Fruit fly (Drosophila melanogaster) whole organism, prepupa: ENCODE data around the gene CG14237.
A peak's percentile ranks its signal among the peaks of the same experiment; 100 is the strongest.

Experiments used
- Blimp-1 ChIP-seq: fragments of 200-800 bp; sonication (Bioruptor generic); optimal IDR thresholded peaks from 3 replicates; lab custom pipeline; 2017; ENCODE audit warnings: missing biosample characterization, missing genetic modification characterization, mild to moderate bottlenecking, moderate library complexity, missing genetic modification reagents
- CG10631 ChIP-seq: fragments of 200-800 bp; sonication (Bioruptor generic); optimal IDR thresholded peaks from 2 replicates; lab custom pipeline; 2016; ENCODE audit warnings: missing biosample characterization, missing genetic modification characterization
- CG11294 ChIP-seq: fragments of 200-800 bp; sonication (Bioruptor generic); IDR thresholded peaks from 2 replicates; pipeline ENCODE4 v1.3.6; 2022; ENCODE audit warnings: missing biosample characterization, missing genetic modification characterization
- CG11762 ChIP-seq: fragments of 200-800 bp; sonication (Bioruptor generic); optimal IDR thresholded peaks from 3 replicates; lab custom pipeline; 2016; ENCODE audit warnings: missing biosample characterization, missing genetic modification characterization; ENCODE audit not compliant: insufficient read depth
- CG11902 ChIP-seq: fragments of 200-800 bp; sonication (Bioruptor generic); optimal IDR thresholded peaks from 3 replicates; lab custom pipeline; 2016; ENCODE audit warnings: missing biosample characterization, missing genetic modification characterization
- CG1621 ChIP-seq: fragments of 200-800 bp; sonication (Bioruptor generic); optimal IDR thresholded peaks from 3 replicates; lab custom pipeline; 2018; ENCODE audit warnings: missing biosample characterization, mild to moderate bottlenecking, missing genetic modification characterization
- CG16779 ChIP-seq: fragments of 200-800 bp; sonication (Bioruptor generic); optimal IDR thresholded peaks from 3 replicates; lab custom pipeline; 2017; ENCODE audit warnings: missing biosample characterization, mild to moderate bottlenecking, missing genetic modification characterization
- CG31627 ChIP-seq: fragments of 200-800 bp; sonication (Bioruptor generic); optimal IDR thresholded peaks from 3 replicates; lab custom pipeline; 2016; ENCODE audit warnings: missing biosample characterization, missing genetic modification characterization
- CG32006 ChIP-seq: fragments of 200-800 bp; sonication (Bioruptor generic); optimal IDR thresholded peaks from 3 replicates; lab custom pipeline; 2017; ENCODE audit warnings: missing biosample characterization, mild to moderate bottlenecking, missing genetic modification characterization
- CG34406 ChIP-seq: fragments of 200-800 bp; sonication (Bioruptor generic); optimal IDR thresholded peaks from 3 replicates; lab custom pipeline; 2016; ENCODE audit warnings: missing biosample characterization, missing genetic modification characterization
- CG4318 ChIP-seq: fragments of 200-800 bp; sonication (Bioruptor generic); optimal IDR thresholded peaks from 3 replicates; lab custom pipeline; 2017; ENCODE audit warnings: missing biosample characterization, mild to moderate bottlenecking, missing genetic modification characterization
- CG6163 ChIP-seq: fragments of 200-800 bp; sonication (Bioruptor generic); IDR thresholded peaks from 3 replicates; pipeline ENCODE4 v1.3.6; 2022; ENCODE audit warnings: missing biosample characterization, missing genetic modification characterization
- CG6276 ChIP-seq: fragments of 200-800 bp; sonication (Bioruptor generic); optimal IDR thresholded peaks from 2 replicates; lab custom pipeline; 2017; ENCODE audit warnings: missing biosample characterization, mild to moderate bottlenecking, missing genetic modification characterization
- CG6792 ChIP-seq: fragments of 200-800 bp; sonication (Bioruptor generic); optimal IDR thresholded peaks from 3 replicates; lab custom pipeline; 2016; ENCODE audit warnings: missing biosample characterization, missing genetic modification characterization
- CG6808 ChIP-seq: fragments of 200-800 bp; sonication (Bioruptor generic); optimal IDR thresholded peaks from 3 replicates; lab custom pipeline; 2017; ENCODE audit warnings: missing biosample characterization, missing genetic modification characterization, mild to moderate bottlenecking, moderate library complexity, missing genetic modification reagents
- CG7368 ChIP-seq: fragments of 200-800 bp; sonication (Bioruptor generic); optimal IDR thresholded peaks from 3 replicates; lab custom pipeline; 2016; ENCODE audit warnings: missing biosample characterization, missing genetic modification characterization
- CG8119 ChIP-seq: fragments of 200-800 bp; sonication (Bioruptor generic); IDR thresholded peaks from 3 replicates; pipeline ENCODE4 v1.3.6; 2022; ENCODE audit warnings: missing biosample characterization, missing genetic modification characterization
- CG8319 ChIP-seq: fragments of 200-800 bp; sonication (Bioruptor generic); optimal IDR thresholded peaks from 3 replicates; lab custom pipeline; 2016; ENCODE audit warnings: missing biosample characterization, missing genetic modification characterization
- CG8632 ChIP-seq: fragments of 200-800 bp; sonication (Bioruptor generic); optimal IDR thresholded peaks from 3 replicates; lab custom pipeline; 2016; ENCODE audit warnings: missing biosample characterization, missing genetic modification characterization
- CG9139 ChIP-seq: fragments of 200-800 bp; sonication (Bioruptor generic); optimal IDR thresholded peaks from 3 replicates; lab custom pipeline; 2017; ENCODE audit warnings: missing biosample characterization, mild to moderate bottlenecking, missing genetic modification characterization
- Eip78C ChIP-seq: fragments of 200-800 bp; sonication (Bioruptor generic); peaks from one replicate; lab custom pipeline; 2016; ENCODE audit warnings: missing biosample characterization, missing genetic modification characterization
- Eip93F ChIP-seq: fragments of 200-800 bp; sonication (Bioruptor generic); optimal IDR thresholded peaks from 2 replicates; lab custom pipeline; 2016; ENCODE audit warnings: missing biosample characterization, mild to moderate bottlenecking, missing genetic modification characterization
- Ets21C ChIP-seq: fragments of 200-800 bp; sonication (Bioruptor generic); optimal IDR thresholded peaks from 3 replicates; lab custom pipeline; 2016; ENCODE audit warnings: missing biosample characterization, missing genetic modification characterization
- Ets96B ChIP-seq: fragments of 200-800 bp; optimal IDR thresholded peaks from 2 replicates; lab custom pipeline; 2019; ENCODE audit warnings: missing biosample characterization, mild to moderate bottlenecking, missing genetic modification characterization, moderate library complexity
- Gug ChIP-seq: fragments of 200-800 bp; sonication (Bioruptor generic); IDR thresholded peaks from 2 replicates; pipeline ENCODE4 v1.3.6; 2022; ENCODE audit warnings: missing biosample characterization, missing genetic modification characterization
- Hr38 ChIP-seq: sonication (Bioruptor generic); optimal IDR thresholded peaks from 2 replicates; lab custom pipeline; 2016; ENCODE audit warnings: missing biosample characterization, missing genetic modification characterization
- Hr39 ChIP-seq: fragments of 200-800 bp; sonication (Bioruptor generic); optimal IDR thresholded peaks from 2 replicates; lab custom pipeline; 2016; ENCODE audit warnings: missing biosample characterization, missing genetic modification characterization
- Hr4 ChIP-seq: fragments of 200-800 bp; sonication (Bioruptor generic); optimal IDR thresholded peaks from 3 replicates; lab custom pipeline; 2016; ENCODE audit warnings: missing biosample characterization, missing genetic modification characterization
- Lpt ChIP-seq: fragments of 200-800 bp; sonication (Bioruptor generic); optimal IDR thresholded peaks from 3 replicates; lab custom pipeline; 2016; ENCODE audit warnings: missing biosample characterization, missing genetic modification characterization
- Met ChIP-seq: fragments of 200-800 bp; sonication (Bioruptor generic); optimal IDR thresholded peaks from 3 replicates; lab custom pipeline; 2016; ENCODE audit warnings: missing biosample characterization, missing genetic modification characterization
- OdsH ChIP-seq: fragments of 200-800 bp; sonication (Bioruptor generic); optimal IDR thresholded peaks from 3 replicates; lab custom pipeline; 2016; ENCODE audit warnings: missing biosample characterization, missing genetic modification characterization
- Smox ChIP-seq: fragments of 200-800 bp; sonication (Bioruptor generic); optimal IDR thresholded peaks from 3 replicates; lab custom pipeline; 2016; ENCODE audit warnings: missing biosample characterization, missing genetic modification characterization
- Sox102F ChIP-seq: fragments of 200-800 bp; sonication (Bioruptor generic); optimal IDR thresholded peaks from 2 replicates; lab custom pipeline; 2016; ENCODE audit warnings: missing biosample characterization, mild to moderate bottlenecking, missing genetic modification characterization
- Sox14 ChIP-seq: fragments of 200-800 bp; sonication (Bioruptor generic); optimal IDR thresholded peaks from 3 replicates; lab custom pipeline; 2016; ENCODE audit warnings: missing biosample characterization, missing genetic modification characterization
- Sox15 ChIP-seq: fragments of 200-800 bp; sonication (Bioruptor generic); optimal IDR thresholded peaks from 3 replicates; lab custom pipeline; 2016; ENCODE audit warnings: missing biosample characterization, missing genetic modification characterization
- achi ChIP-seq: fragments of 200-800 bp; sonication (Bioruptor generic); optimal IDR thresholded peaks from 3 replicates; lab custom pipeline; 2016; ENCODE audit warnings: missing biosample characterization, missing genetic modification characterization
- acj6 ChIP-seq: fragments of 200-800 bp; sonication (Bioruptor generic); optimal IDR thresholded peaks from 3 replicates; lab custom pipeline; 2016; ENCODE audit warnings: missing biosample characterization, missing genetic modification characterization
- cyc ChIP-seq: fragments of 200-800 bp; sonication (Bioruptor generic); optimal IDR thresholded peaks from 3 replicates; lab custom pipeline; 2016; ENCODE audit warnings: missing biosample characterization, missing genetic modification characterization
- dac ChIP-seq: fragments of 200-800 bp; sonication (Bioruptor generic); optimal IDR thresholded peaks from 2 replicates; lab custom pipeline; 2017; ENCODE audit warnings: missing biosample characterization, mild to moderate bottlenecking, missing genetic modification characterization
- dsx ChIP-seq: fragments of 200-800 bp; optimal IDR thresholded peaks from 3 replicates; lab custom pipeline; 2019; ENCODE audit warnings: missing biosample characterization, mild to moderate bottlenecking, missing genetic modification characterization, moderate library complexity; ENCODE audit not compliant: poor library complexity, severe bottlenecking
- eg ChIP-seq: fragments of 200-800 bp; sonication (Bioruptor generic); IDR thresholded peaks from 3 replicates; pipeline ENCODE4 v1.3.6; 2022; ENCODE audit warnings: missing biosample characterization, missing genetic modification characterization
- esn ChIP-seq: fragments of 200-800 bp; sonication (Bioruptor generic); optimal IDR thresholded peaks from 2 replicates; lab custom pipeline; 2016; ENCODE audit warnings: missing biosample characterization, mild to moderate bottlenecking, missing genetic modification characterization, moderate library complexity
- fd59A ChIP-seq: fragments of 200-800 bp; sonication (Bioruptor generic); optimal IDR thresholded peaks from 2 replicates; lab custom pipeline; 2017; ENCODE audit warnings: missing biosample characterization, mild to moderate bottlenecking, missing genetic modification characterization, missing genetic modification reagents
- fkh ChIP-seq: fragments of 200-800 bp; sonication (Bioruptor generic); optimal IDR thresholded peaks from 3 replicates; lab custom pipeline; 2017; ENCODE audit warnings: missing biosample characterization, mild to moderate bottlenecking, missing genetic modification characterization, moderate library complexity
- lz ChIP-seq: fragments of 200-800 bp; sonication (Bioruptor generic); optimal IDR thresholded peaks from 3 replicates; lab custom pipeline; 2016; ENCODE audit warnings: missing biosample characterization, missing genetic modification characterization
- net ChIP-seq: fragments of 200-800 bp; sonication (Bioruptor generic); optimal IDR thresholded peaks from 3 replicates; lab custom pipeline; 2016; ENCODE audit warnings: missing biosample characterization, missing genetic modification characterization
- pdm3 ChIP-seq: fragments of 200-800 bp; sonication (Bioruptor generic); optimal IDR thresholded peaks from 3 replicates; lab custom pipeline; 2016; ENCODE audit warnings: missing biosample characterization, missing genetic modification characterization
- salr ChIP-seq, 2 experiments: fragments of 200-800 bp; sonication (Bioruptor generic); optimal IDR thresholded peaks; 3 replicates each; lab custom pipeline; 2016 to 2018; ENCODE audit warnings: missing biosample characterization in 2 of 2, missing genetic modification characterization in 2 of 2, mild to moderate bottlenecking in 1 of 2
- ss ChIP-seq, 2 experiments: fragments of 200-800 bp; sonication (Bioruptor generic); optimal IDR thresholded peaks; 2 replicates in 1 of 2; 3 replicates in 1 of 2; lab custom pipeline; 2017 to 2018; ENCODE audit warnings: mild to moderate bottlenecking in 2 of 2, missing biosample characterization in 2 of 2, missing genetic modification characterization in 2 of 2, moderate library complexity in 1 of 2
- svp ChIP-seq: fragments of 200-800 bp; sonication (Bioruptor generic); peaks from one replicate; lab custom pipeline; 2016; ENCODE audit warnings: missing biosample characterization, missing genetic modification characterization
- topi ChIP-seq: fragments of 200-800 bp; sonication (Bioruptor generic); optimal IDR thresholded peaks from 3 replicates; lab custom pipeline; 2016; ENCODE audit warnings: missing biosample characterization, missing genetic modification characterization

The CG14237 gene

dm6 chr3R:26481231-26481630 is 24.6 kb downstream of the CG14237 start (continued):
- TF ChIP-seq CG8119 (GFP tag; lab: Robert Waterston, UW) = no peak
- peak; percentile 40 for TF ChIP-seq Hr4
- TF ChIP-seq CG6808 (GFP tag; lab: Kevin White, UChicago) = no peak
- no peak for TF ChIP-seq cyc
- peak; percentile 11 for TF ChIP-seq CG6276
- TF ChIP-seq Sox14 (GFP tag; lab: Kevin White, UChicago) = peak; percentile 12
- no peak for TF ChIP-seq Sox15 (GFP tag; lab: Kevin White, UChicago)

DNA sequence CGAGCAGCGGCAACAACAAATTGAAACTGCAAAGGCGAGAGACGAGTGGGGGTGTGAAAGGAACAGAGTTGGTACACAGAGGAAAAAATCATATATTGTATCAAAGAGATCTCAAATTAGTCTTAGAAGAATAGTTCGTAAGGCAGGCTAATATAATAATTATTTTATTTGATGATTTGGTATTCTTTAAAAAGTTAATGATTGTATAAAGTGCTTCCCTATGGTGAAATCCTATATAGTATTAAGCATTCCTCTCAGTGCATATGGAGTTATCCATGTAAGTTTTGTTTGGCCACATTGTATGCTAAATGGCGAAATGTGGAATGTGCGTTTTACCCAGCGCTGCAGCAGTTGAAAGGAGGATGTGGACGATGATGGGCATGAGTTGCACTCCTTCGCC is 27.0 kb downstream of the CG14237 start:
- TF ChIP-seq CG7368 = no peak
- peak; percentile 35 for TF ChIP-seq acj6 (GFP tag; lab: Kevin White, UChicago)
- TF ChIP-seq dac = no peak
- peak; percentile 14 for TF ChIP-seq CG11762 (GFP tag; lab: Kevin White, UChicago)
- peak; percentile 39 for TF ChIP-seq CG32006 (GFP tag; lab: Kevin White, UChicago)
- peak; percentile 33 for TF ChIP-seq lz (GFP tag; lab: Kevin White, UChicago)
- TF ChIP-seq Lpt = peak; percentile 27
- TF ChIP-seq CG1621 (tag; lab: Kevin White, UChicago) = no peak
- TF ChIP-seq OdsH = peak; percentile 31
- peak; percentile 73 for TF ChIP-seq svp (GFP tag; lab: Kevin White, UChicago)
- peak; percentile 28 for TF ChIP-seq achi
- peak; percentile 19 for TF ChIP-seq Hr39 (GFP tag; lab: Kevin White, UChicago)
- TF ChIP-seq Ets96B (tag; lab: Kevin White, UChicago) = peak; percentile 49
- no peak for TF ChIP-seq Eip93F (GFP tag; lab: Kevin White, UChicago)
- TF ChIP-seq fkh (GFP tag; lab: Kevin White, UChicago) = no peak
- TF ChIP-seq ss (GFP tag; optimal IDR thresholded peaks at IDR 0.05; lab: Kevin White, UChicago) = peak in 1 of 2 experiments; percentile 3
- peak; percentile 48 for TF ChIP-seq Smox (GFP tag; lab: Kevin White, UChicago)
- no peak for TF ChIP-seq CG11294 (GFP tag; lab: Robert Waterston, UW)
- peak; percentile 67 for TF ChIP-seq Eip78C (GFP tag; lab: Kevin White, UChicago)
- TF ChIP-seq cyc = peak; percentile 41
- TF ChIP-seq esn (GFP tag; lab: Kevin White, UChicago) = peak; percentile 50
- no peak for TF ChIP-seq CG8319 (GFP tag; lab: Kevin White, UChicago)
- TF ChIP-seq topi (GFP tag; lab: Kevin White, UChicago) = peak; percentile 46
- peak; percentile 77 for TF ChIP-seq dsx (GFP tag; lab: Kevin White, UChicago)
- no peak for TF ChIP-seq CG16779
- TF ChIP-seq Gug (GFP tag; lab: Robert Waterston, UW) = peak; percentile 50
- TF ChIP-seq CG9139 (GFP tag; lab: Kevin White, UChicago) = no peak
- no peak for TF ChIP-seq fd59A (GFP tag; lab: Kevin White, UChicago)
- peak; percentile 58 for TF ChIP-seq Met (GFP tag; lab: Kevin White, UChicago)
- TF ChIP-seq eg (GFP tag; lab: Robert Waterston, UW) = no peak
- TF ChIP-seq Sox14 (GFP tag; lab: Kevin White, UChicago) = peak; percentile 5
- peak; percentile 14 for TF ChIP-seq CG6792 (GFP tag; lab: Kevin White, UChicago)
- peak; percentile 39 for TF ChIP-seq Sox102F
- TF ChIP-seq CG4318 (GFP tag; lab: Kevin White, UChicago) = no peak
- TF ChIP-seq CG31627 (GFP tag; lab: Kevin White, UChicago) = peak; percentile 13
- no peak for TF ChIP-seq CG8632 (GFP tag; lab: Kevin White, UChicago)
- TF ChIP-seq CG34406 (GFP tag; lab: Kevin White, UChicago) = peak; percentile 34
- TF ChIP-seq CG6163 (GFP tag; lab: Robert Waterston, UW) = 0 out of 3 replicates have a peak, but pooled peaks have one; percentile 48
- peak; percentile 7 for TF ChIP-seq CG11902 (GFP tag; lab: Kevin White, UChicago)
- TF ChIP-seq Hr38 = no peak
- TF ChIP-seq pdm3 (GFP tag; lab: Kevin White, UChicago) = peak; percentile 36
- peak; percentile 15 for TF ChIP-seq net (GFP tag; lab: Kevin White, UChicago)
- no peak for TF ChIP-seq Blimp-1 (GFP tag; lab: Kevin White, UChicago)
- TF ChIP-seq salr (GFP tag; optimal IDR thresholded peaks at IDR 0.05; lab: Kevin White, UChicago) = peak in 1 of 2 experiments; percentile 16
- TF ChIP-seq Ets21C (GFP tag; lab: Kevin White, UChicago) = no peak
- TF ChIP-seq Sox15 (GFP tag; lab: Kevin White, UChicago) = no peak
- peak; percentile 33 for TF ChIP-seq CG10631 (GFP tag; lab: Kevin White, UChicago)
